Worm (Caenorhabditis elegans) whole organism, midembryonic: ENCODE data around the gene T25D3.4.

ENCODE experiments used
- T22C8.4 ChIP-seq: fragments of 200-800 bp; sonication (Bioruptor generic); IDR thresholded peaks from 2 replicates; pipeline ENCODE4 v1.3.6; 2022; ENCODE audit warnings: missing genetic modification characterization, missing compliant biosample characterization
- cog-1 ChIP-seq: sonication (generic microtip); optimal IDR thresholded peaks from 2 replicates; lab custom pipeline; 2016; ENCODE audit warnings: missing genetic modification characterization, missing compliant biosample characterization
- flt-1 ChIP-seq: fragments of 200-800 bp; sonication (Bioruptor generic); IDR thresholded peaks from 2 replicates; pipeline ENCODE4 v1.3.6; 2022; ENCODE audit warnings: missing genetic modification characterization, missing compliant biosample characterization
- klf-2 ChIP-seq: fragments of 200-800 bp; sonication (Bioruptor generic); conservative IDR thresholded peaks from 2 replicates; pipeline ENCODE4 v1.3.6; 2022; ENCODE audit warnings: missing genetic modification reagents, missing genetic modification characterization, missing compliant biosample characterization
- med-1 ChIP-seq: sonication (generic microtip); optimal IDR thresholded peaks from 2 replicates; lab custom pipeline; 2017; ENCODE audit warnings: missing genetic modification characterization, mild to moderate bottlenecking, missing compliant biosample characterization, antibody characterized with exemption, missing genetic modification reagents; ENCODE audit not compliant: insufficient read depth
- ref-1 ChIP-seq: fragments of 200-800 bp; sonication (Bioruptor generic); conservative IDR thresholded peaks from 2 replicates; pipeline ENCODE4 v1.3.6; 2022; ENCODE audit warnings: missing genetic modification reagents, missing genetic modification characterization, missing compliant biosample characterization
- tab-1 ChIP-seq: fragments of 200-800 bp; sonication (Bioruptor generic); IDR thresholded peaks from 2 replicates; pipeline ENCODE4 v1.3.6; 2022; ENCODE audit warnings: missing genetic modification characterization, missing compliant biosample characterization
- ztf-23 ChIP-seq: fragments of 200-800 bp; sonication (Bioruptor generic); IDR thresholded peaks from 2 replicates; pipeline ENCODE4 v1.3.6; 2022; ENCODE audit warnings: missing genetic modification reagents, missing genetic modification characterization, missing compliant biosample characterization
- ztf-29 ChIP-seq: fragments of 200-800 bp; sonication (Bioruptor generic); IDR thresholded peaks from 2 replicates; pipeline ENCODE4 v1.3.6; 2022; ENCODE audit warnings: missing genetic modification reagents, missing genetic modification characterization, missing compliant biosample characterization

Gene T25D3.4

DNA sequence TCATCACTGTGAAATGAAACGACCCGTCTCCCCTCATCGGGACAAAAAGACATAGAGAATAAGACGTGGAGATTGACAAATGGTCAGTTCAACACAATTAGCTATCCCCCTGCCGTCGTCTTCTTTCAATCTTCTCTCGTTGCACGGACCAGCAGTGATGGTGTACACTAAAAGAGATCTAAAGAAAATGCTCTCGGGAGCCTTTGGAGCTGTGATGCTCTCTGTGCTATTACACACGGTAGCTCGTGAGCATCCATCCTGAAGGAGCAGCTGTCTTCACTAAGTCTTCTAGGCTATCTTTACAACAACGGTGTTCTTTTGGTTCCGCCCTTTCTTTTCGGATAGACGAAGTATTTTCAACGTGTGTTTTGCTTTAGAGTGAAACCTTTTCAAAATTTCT, 14.2 kb downstream of the T25D3.4 start:
- TF ChIP-seq flt-1 (GFP tag; lab: Robert Waterston, UW), result 0 out of 2 replicates have a peak, but pooled peaks have one; percentile 31
- peak; percentile 34 for TF ChIP-seq cog-1 (tag; lab: Kevin White, UChicago)
- no peak for TF ChIP-seq ref-1

ce11 chrII:162182-162581, 15.1 kb downstream of the T25D3.4 start, which contains the start of gene etr-1:
TSS of gene etr-1 (plus strand) at chrII:162374.
- TF ChIP-seq klf-2 (GFP tag; lab: Robert Waterston, UW), result no peak
- no peak for TF ChIP-seq flt-1 (GFP tag; lab: Robert Waterston, UW)
- TF ChIP-seq ztf-29 (GFP tag; lab: Robert Waterston, UW), result no peak
- no peak for TF ChIP-seq T22C8.4 (GFP tag; lab: Robert Waterston, UW)
- TF ChIP-seq cog-1 (tag; lab: Kevin White, UChicago), result no peak
- TF ChIP-seq ztf-23 (GFP tag; lab: Robert Waterston, UW), result no peak
- TF ChIP-seq tab-1 (GFP tag; lab: Robert Waterston, UW), result no peak
- TF ChIP-seq ref-1, result no peak
- TF ChIP-seq med-1, result no peak

DNA sequence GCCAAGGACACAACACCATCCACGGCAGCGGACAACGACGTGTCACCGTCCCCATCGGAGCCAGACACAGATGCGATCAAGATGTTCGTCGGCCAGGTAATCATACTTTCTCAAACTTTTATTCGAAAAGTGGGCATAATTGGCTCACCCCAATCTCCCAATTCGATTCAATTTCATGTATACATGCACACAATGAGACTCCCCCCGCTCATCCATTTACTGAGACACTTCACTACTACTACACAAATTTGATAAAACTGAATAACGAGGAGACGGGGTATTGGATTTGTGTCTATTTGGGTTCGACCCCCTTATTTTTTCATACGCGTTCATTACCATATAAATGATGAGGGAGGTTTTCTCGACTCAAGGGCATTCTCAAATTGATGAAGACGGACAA, 16.2 kb downstream of the T25D3.4 start:
- TF ChIP-seq flt-1 (GFP tag; lab: Robert Waterston, UW) (no peak), T22C8.4 (GFP tag; lab: Robert Waterston, UW) (no peak), ref-1 (no peak), klf-2 (GFP tag; lab: Robert Waterston, UW) (no peak), med-1 (no peak), ztf-29 (GFP tag; lab: Robert Waterston, UW) (no peak)

DNA sequence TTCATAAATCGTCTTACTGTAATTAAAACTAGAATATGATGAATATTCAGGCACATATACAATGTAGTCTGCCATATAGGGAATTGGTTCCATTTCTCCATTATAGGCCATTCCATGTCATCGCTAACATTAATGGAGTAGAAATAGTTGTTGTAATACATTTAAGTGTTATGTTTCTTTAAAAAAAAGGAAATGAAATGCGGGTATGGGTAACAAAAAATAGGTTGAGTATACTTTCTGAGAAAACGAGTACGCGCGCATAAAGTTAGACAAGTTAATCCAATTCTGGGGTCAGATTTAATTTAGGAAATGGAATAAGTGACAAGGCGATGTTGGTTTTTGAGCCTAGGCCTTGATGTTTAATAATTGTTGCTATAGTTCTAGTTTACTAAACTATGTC, 26.6 kb downstream of the T25D3.4 start, which contains the start of gene T01D1.7:
T01D1.7 (minus strand) TSS at position 101 of the 400 bp plus-strand sequence.
- TF ChIP-seq flt-1 (GFP tag; lab: Robert Waterston, UW), result no peak
- TF ChIP-seq ref-1, result no peak
- no peak for TF ChIP-seq cog-1 (tag; lab: Kevin White, UChicago)
- no peak for TF ChIP-seq T22C8.4 (GFP tag; lab: Robert Waterston, UW)
- no peak for TF ChIP-seq ztf-29 (GFP tag; lab: Robert Waterston, UW)
- TF ChIP-seq klf-2 (GFP tag; lab: Robert Waterston, UW), result no peak
- TF ChIP-seq ztf-23 (GFP tag; lab: Robert Waterston, UW), result no peak
- no peak for TF ChIP-seq tab-1 (GFP tag; lab: Robert Waterston, UW)
- no peak for TF ChIP-seq med-1

- no peak for TF ChIP-seq ztf-23 (GFP tag; lab: Robert Waterston, UW)
- TF ChIP-seq ztf-29 (GFP tag; lab: Robert Waterston, UW), result no peak
- no peak for TF ChIP-seq ref-1
These were observed 28.8 kb downstream of the T25D3.4 start, which contains the start of gene T01D1.3 for ce11 chrII:175868-176267. TSS of gene T01D1.3 (minus strand) at chrII:175968.

- TF ChIP-seq ztf-23 (GFP tag; lab: Robert Waterston, UW) (no peak), tab-1 (GFP tag; lab: Robert Waterston, UW) (no peak), med-1 (no peak), cog-1 (tag; lab: Kevin White, UChicago) (no peak), flt-1 (GFP tag; lab: Robert Waterston, UW) (no peak), ztf-29 (GFP tag; lab: Robert Waterston, UW) (no peak), T22C8.4 (GFP tag; lab: Robert Waterston, UW) (no peak), klf-2 (GFP tag; lab: Robert Waterston, UW) (no peak), ref-1 (no peak)
These were observed 29.6 kb downstream of the T25D3.4 start for ce11 chrII:176622-177021.

DNA sequence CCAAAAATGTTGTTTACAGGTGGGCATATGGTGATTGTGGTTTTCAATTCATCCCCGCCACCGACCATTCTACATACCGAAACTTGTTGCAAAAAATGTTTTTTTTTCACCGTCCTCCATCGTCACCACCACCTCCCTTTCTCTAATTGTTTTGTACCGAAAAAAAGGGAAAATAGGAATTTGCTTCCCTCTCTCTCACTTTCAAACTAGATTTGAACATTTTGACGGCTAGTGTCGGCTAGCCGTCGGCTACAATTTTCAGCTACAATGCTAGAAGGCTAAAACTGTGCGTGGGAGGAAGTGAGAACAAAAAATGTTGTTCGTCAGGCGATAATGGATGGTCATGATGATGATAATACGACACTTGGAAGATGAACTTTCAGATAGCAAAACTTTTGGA, 31.1 kb downstream of the T25D3.4 start:
- TF ChIP-seq T22C8.4 (GFP tag; lab: Robert Waterston, UW), result no peak
- no peak for TF ChIP-seq klf-2 (GFP tag; lab: Robert Waterston, UW)
- TF ChIP-seq flt-1 (GFP tag; lab: Robert Waterston, UW), result no peak
- no peak for TF ChIP-seq ref-1
- no peak for TF ChIP-seq ztf-29 (GFP tag; lab: Robert Waterston, UW)
- no peak for TF ChIP-seq cog-1 (tag; lab: Kevin White, UChicago)
- no peak for TF ChIP-seq med-1
- no peak for TF ChIP-seq ztf-23 (GFP tag; lab: Robert Waterston, UW)
- TF ChIP-seq tab-1 (GFP tag; lab: Robert Waterston, UW), result no peak

- TF ChIP-seq ztf-29 (GFP tag; lab: Robert Waterston, UW) (no peak), ref-1 (no peak), flt-1 (GFP tag; lab: Robert Waterston, UW) (no peak), tab-1 (GFP tag; lab: Robert Waterston, UW) (no peak), T22C8.4 (GFP tag; lab: Robert Waterston, UW) (no peak), med-1 (no peak), klf-2 (GFP tag; lab: Robert Waterston, UW) (no peak), cog-1 (tag; lab: Kevin White, UChicago) (no peak)
These were observed 32.0 kb downstream of the T25D3.4 start, which contains the start of gene T01D1.4 for ce11 chrII:178993-179392. TSS of gene T01D1.4 (minus strand) at chrII:179093.

DNA sequence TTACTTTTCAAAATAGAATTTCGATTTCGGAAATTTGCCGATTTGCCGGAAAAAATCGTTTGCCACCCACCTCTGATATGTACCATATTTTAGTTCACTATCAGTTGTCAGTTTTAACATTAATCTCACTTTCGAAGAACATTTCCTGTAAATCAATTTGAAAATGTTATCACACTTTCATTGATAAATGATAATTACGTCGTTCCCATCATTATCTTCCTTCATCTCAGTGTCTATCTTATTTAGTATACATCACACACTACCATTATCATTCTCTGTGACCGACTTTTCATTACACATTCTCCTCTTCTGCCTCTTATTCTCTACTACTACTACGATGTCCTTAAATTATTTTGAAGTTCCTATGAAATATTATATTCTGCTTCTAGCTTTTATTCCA, 39.5 kb downstream of the T25D3.4 start, which contains the start of gene T01D1.8:
T01D1.8 (plus strand) TSS at position 236 of the 400 bp plus-strand sequence.
- no peak for TF ChIP-seq cog-1 (tag; lab: Kevin White, UChicago)
- TF ChIP-seq ztf-29 (GFP tag; lab: Robert Waterston, UW), result no peak
- TF ChIP-seq ztf-23 (GFP tag; lab: Robert Waterston, UW), result no peak
- no peak for TF ChIP-seq tab-1 (GFP tag; lab: Robert Waterston, UW)
- no peak for TF ChIP-seq ref-1
- TF ChIP-seq med-1, result no peak
- no peak for TF ChIP-seq flt-1 (GFP tag; lab: Robert Waterston, UW)
- TF ChIP-seq T22C8.4 (GFP tag; lab: Robert Waterston, UW), result no peak
- no peak for TF ChIP-seq klf-2 (GFP tag; lab: Robert Waterston, UW)

- TF ChIP-seq klf-2 (GFP tag; lab: Robert Waterston, UW) (no peak), ref-1 (no peak), flt-1 (GFP tag; lab: Robert Waterston, UW) (no peak), med-1 (no peak)
These were observed 41.9 kb downstream of the T25D3.4 start, which contains the start of gene T01D1.5 for ce11 chrII:188967-189366. TSS of gene T01D1.5 (minus strand) at chrII:189067.
